Fruit fly (Drosophila melanogaster) whole organism, embryonic: Measurements from ENCODE around the gene Sys1.

Experiments
- Abd-B ChIP-seq: fragments of 200-800 bp; sonication (Bioruptor generic); optimal IDR thresholded peaks from 2 replicates; lab custom pipeline; 2018; ENCODE audit warnings: missing biosample characterization, mild to moderate bottlenecking, missing genetic modification characterization, moderate library complexity
- Bteb2 ChIP-seq: fragments of 200-800 bp; sonication (Bioruptor generic); optimal IDR thresholded peaks from 2 replicates; lab custom pipeline; 2016; ENCODE audit warnings: missing biosample characterization, missing genetic modification characterization
- CG10979 ChIP-seq: fragments of 200-800 bp; sonication (Bioruptor generic); optimal IDR thresholded peaks from 2 replicates; lab custom pipeline; 2018; ENCODE audit warnings: missing biosample characterization, mild to moderate bottlenecking, missing genetic modification characterization, moderate library complexity
- CG12659 ChIP-seq: fragments of 200-800 bp; sonication (Bioruptor generic); optimal IDR thresholded peaks from 3 replicates; lab custom pipeline; 2017; ENCODE audit warnings: mild to moderate bottlenecking, missing biosample characterization, missing genetic modification reagents, missing genetic modification characterization
- CG1529 ChIP-seq: fragments of 200-800 bp; sonication (Bioruptor generic); optimal IDR thresholded peaks from 3 replicates; lab custom pipeline; 2018; ENCODE audit warnings: missing biosample characterization, missing genetic modification characterization
- CG1602 ChIP-seq: fragments of 200-800 bp; sonication (Bioruptor generic); optimal IDR thresholded peaks from 3 replicates; lab custom pipeline; 2016; ENCODE audit warnings: missing biosample characterization, missing genetic modification characterization
- CG17568 ChIP-seq: fragments of 200-800 bp; sonication (Bioruptor generic); optimal IDR thresholded peaks from 2 replicates; lab custom pipeline; 2018; ENCODE audit warnings: missing biosample characterization, mild to moderate bottlenecking, missing genetic modification characterization, moderate library complexity
- CG17802 ChIP-seq: fragments of 200-800 bp; sonication (Bioruptor generic); optimal IDR thresholded peaks from 2 replicates; lab custom pipeline; 2018; ENCODE audit warnings: missing biosample characterization, mild to moderate bottlenecking, missing genetic modification characterization, moderate library complexity
- CG1792 ChIP-seq: fragments of 200-800 bp; sonication (Bioruptor generic); optimal IDR thresholded peaks from 2 replicates; lab custom pipeline; 2016; ENCODE audit warnings: missing biosample characterization, missing genetic modification characterization
- CG34224 ChIP-seq: fragments of 200-800 bp; sonication (Bioruptor generic); IDR thresholded peaks from 3 replicates; pipeline ENCODE4 v1.3.6; 2022; ENCODE audit warnings: missing biosample characterization, missing genetic modification characterization; ENCODE audit not compliant: partially characterized antibody
- CG34422 ChIP-seq: fragments of 200-800 bp; sonication (Bioruptor generic); IDR thresholded peaks from 3 replicates; pipeline ENCODE4 v1.3.6; 2022; ENCODE audit warnings: missing biosample characterization, missing genetic modification characterization
- CG6683 ChIP-seq: fragments of 200-800 bp; sonication (Bioruptor generic); optimal IDR thresholded peaks from 2 replicates; lab custom pipeline; 2017; ENCODE audit warnings: missing biosample characterization, mild to moderate bottlenecking, missing genetic modification characterization, missing genetic modification reagents
- CG7372 ChIP-seq: fragments of 200-800 bp; sonication (Bioruptor generic); IDR thresholded peaks from 2 replicates; pipeline ENCODE4 v1.3.6; 2022; ENCODE audit warnings: missing biosample characterization, missing genetic modification characterization
- CG8944 ChIP-seq: fragments of 200-800 bp; sonication (Bioruptor generic); optimal IDR thresholded peaks from 3 replicates; lab custom pipeline; 2016; ENCODE audit warnings: missing biosample characterization, missing genetic modification characterization
- CG9609 ChIP-seq: fragments of 200-800 bp; sonication (Bioruptor generic); optimal IDR thresholded peaks from 3 replicates; lab custom pipeline; 2016; ENCODE audit warnings: missing biosample characterization, missing genetic modification characterization
- CG9727 ChIP-seq: fragments of 200-800 bp; sonication (Bioruptor generic); optimal IDR thresholded peaks from 3 replicates; lab custom pipeline; 2017; ENCODE audit warnings: missing biosample characterization, mild to moderate bottlenecking, missing genetic modification characterization
- Dip2 ChIP-seq: fragments of 200-800 bp; sonication (Bioruptor generic); IDR thresholded peaks from 2 replicates; pipeline ENCODE4 v1.3.6; 2022; ENCODE audit warnings: missing biosample characterization, missing genetic modification characterization
- HLH3B ChIP-seq: fragments of 200-800 bp; sonication (Bioruptor generic); IDR thresholded peaks from 2 replicates; pipeline ENCODE4 v1.3.6; 2022; ENCODE audit warnings: missing biosample characterization, missing genetic modification characterization
- Hmr ChIP-seq: fragments of 200-800 bp; sonication (Bioruptor generic); optimal IDR thresholded peaks from 3 replicates; lab custom pipeline; 2017; ENCODE audit warnings: mild to moderate bottlenecking, missing biosample characterization, missing genetic modification reagents, missing genetic modification characterization
- Hr3 ChIP-seq: fragments of 200-800 bp; sonication (Bioruptor generic); optimal IDR thresholded peaks from 3 replicates; lab custom pipeline; 2016; ENCODE audit warnings: missing biosample characterization, missing genetic modification characterization
- Hr39 ChIP-seq: fragments of >200 bp; optimal IDR thresholded peaks from 2 replicates; lab custom pipeline; 2017
- Hsf ChIP-seq: fragments of 200-800 bp; sonication (Bioruptor generic); optimal IDR thresholded peaks from 3 replicates; lab custom pipeline; 2016; ENCODE audit warnings: missing biosample characterization, missing genetic modification characterization
- Lhr ChIP-seq: fragments of 200-800 bp; sonication (Bioruptor generic); optimal IDR thresholded peaks from 3 replicates; lab custom pipeline; 2017; ENCODE audit warnings: mild to moderate bottlenecking, missing biosample characterization, missing genetic modification reagents, missing genetic modification characterization
- Max ChIP-seq: fragments of 200-800 bp; sonication (Bioruptor generic); optimal IDR thresholded peaks from 2 replicates; lab custom pipeline; 2016; ENCODE audit warnings: missing biosample characterization, mild to moderate bottlenecking, missing genetic modification characterization
- Meics ChIP-seq: fragments of 200-800 bp; sonication (Bioruptor generic); optimal IDR thresholded peaks from 2 replicates; lab custom pipeline; 2017; ENCODE audit warnings: missing biosample characterization, mild to moderate bottlenecking, missing genetic modification characterization
- NC2α ChIP-seq: fragments of 200-800 bp; sonication (Bioruptor generic); optimal IDR thresholded peaks from 2 replicates; lab custom pipeline; 2016; ENCODE audit warnings: missing biosample characterization, missing genetic modification characterization
- Ptx1 ChIP-seq: fragments of 200-800 bp; sonication (Bioruptor generic); IDR thresholded peaks from 2 replicates; pipeline ENCODE4 v1.3.6; 2022; ENCODE audit warnings: missing biosample characterization, missing genetic modification characterization
- Sox102F ChIP-seq: fragments of 200-800 bp; sonication (Bioruptor generic); optimal IDR thresholded peaks from 2 replicates; lab custom pipeline; 2018; ENCODE audit warnings: missing biosample characterization, mild to moderate bottlenecking, missing genetic modification characterization, moderate library complexity
- Ssrp ChIP-seq: fragments of 200-800 bp; sonication (Bioruptor generic); optimal IDR thresholded peaks from 2 replicates; lab custom pipeline; 2018; ENCODE audit warnings: missing biosample characterization, mild to moderate bottlenecking, missing genetic modification characterization, moderate library complexity
- Taf1 ChIP-seq: fragments of 200-800 bp; sonication (Bioruptor generic); IDR thresholded peaks from 2 replicates; pipeline ENCODE4 v1.3.6; 2022; ENCODE audit warnings: missing biosample characterization, missing genetic modification characterization
- ase ChIP-seq: fragments of 200-800 bp; sonication (Bioruptor generic); IDR thresholded peaks from 3 replicates; pipeline ENCODE4 v1.3.6; 2022; ENCODE audit warnings: missing biosample characterization, missing genetic modification characterization
- exex ChIP-seq: fragments of 200-800 bp; sonication (Bioruptor generic); optimal IDR thresholded peaks from 4 replicates; lab custom pipeline; 2018; ENCODE audit warnings: missing biosample characterization, mild to moderate bottlenecking, missing genetic modification characterization, moderate library complexity
- fd64A ChIP-seq: fragments of 200-800 bp; sonication (Bioruptor generic); optimal IDR thresholded peaks from 3 replicates; lab custom pipeline; 2018; ENCODE audit warnings: missing biosample characterization, mild to moderate bottlenecking, missing genetic modification characterization
- hbn ChIP-seq: fragments of 200-800 bp; sonication (Bioruptor generic); IDR thresholded peaks from 2 replicates; pipeline ENCODE4 v1.3.6; 2022; ENCODE audit warnings: missing biosample characterization, missing genetic modification characterization; ENCODE audit not compliant: partially characterized antibody
- ind ChIP-seq: fragments of 200-800 bp; sonication (Bioruptor generic); optimal IDR thresholded peaks from 3 replicates; lab custom pipeline; 2016; ENCODE audit warnings: missing biosample characterization, missing genetic modification characterization
- ken ChIP-seq: fragments of 200-800 bp; sonication (Bioruptor generic); IDR thresholded peaks from 3 replicates; pipeline ENCODE4 v1.3.6; 2022; ENCODE audit warnings: missing biosample characterization, missing genetic modification characterization
- nom ChIP-seq: fragments of 200-800 bp; sonication (Bioruptor generic); optimal IDR thresholded peaks from 2 replicates; lab custom pipeline; 2017; ENCODE audit warnings: missing biosample characterization, missing genetic modification characterization, mild to moderate bottlenecking, moderate library complexity, missing genetic modification reagents
- pho ChIP-seq: fragments of 200-800 bp; sonication (Bioruptor generic); optimal IDR thresholded peaks from 2 replicates; lab custom pipeline; 2016; ENCODE audit warnings: missing biosample characterization, missing genetic modification characterization
- row ChIP-seq: fragments of 200-800 bp; sonication (Bioruptor generic); IDR thresholded peaks from 3 replicates; pipeline ENCODE4 v1.3.6; 2022; ENCODE audit warnings: missing biosample characterization, missing genetic modification characterization
- stwl ChIP-seq: fragments of 200-800 bp; sonication (Bioruptor generic); optimal IDR thresholded peaks from 3 replicates; lab custom pipeline; 2018; ENCODE audit warnings: missing biosample characterization, mild to moderate bottlenecking, missing genetic modification characterization, moderate library complexity
- tap ChIP-seq: fragments of 200-800 bp; optimal IDR thresholded peaks from 3 replicates; lab custom pipeline; 2019; ENCODE audit warnings: missing biosample characterization, mild to moderate bottlenecking, missing genetic modification characterization, moderate library complexity
- tx ChIP-seq: fragments of 200-800 bp; sonication (Bioruptor generic); optimal IDR thresholded peaks from 2 replicates; lab custom pipeline; 2016; ENCODE audit warnings: missing biosample characterization, missing genetic modification characterization
- zf30C ChIP-seq: fragments of 200-800 bp; sonication (Bioruptor generic); optimal IDR thresholded peaks from 3 replicates; lab custom pipeline; 2018; ENCODE audit warnings: missing biosample characterization, mild to moderate bottlenecking, missing genetic modification characterization

The Sys1 gene

dm6 chr3R:8619089-8619488 is 33.5 kb upstream of the Sys1 start (continued):
- TF ChIP-seq Hmr (GFP tag; lab: Kevin White, UChicago) (no peak), nom (GFP tag; lab: Kevin White, UChicago) (no peak), ind (GFP tag; lab: Kevin White, UChicago) (no peak), exex (tag; lab: Kevin White, UChicago) (no peak), row (GFP tag; lab: Robert Waterston, UW) (peak; percentile 47; the same call in 1 of the 3 replicates), zf30C (GFP tag; lab: Kevin White, UChicago) (no peak), CG7372 (GFP tag; lab: Robert Waterston, UW) (no peak), hbn (GFP tag; lab: Robert Waterston, UW) (no peak), Max (GFP tag; lab: Kevin White, UChicago) (no peak), stwl (tag; lab: Kevin White, UChicago) (no peak), Ssrp (tag; lab: Kevin White, UChicago) (no peak), tap (tag; lab: Kevin White, UChicago) (peak; percentile 43), CG8944 (GFP tag; lab: Kevin White, UChicago) (no peak), CG1602 (GFP tag; lab: Kevin White, UChicago) (no peak), CG17802 (tag; lab: Kevin White, UChicago) (no peak), CG17568 (GFP tag; lab: Kevin White, UChicago) (no peak), CG1529 (GFP tag; lab: Kevin White, UChicago) (no peak), CG12659 (no peak), Sox102F (GFP tag; lab: Kevin White, UChicago) (peak; percentile 14), Hsf (GFP tag; lab: Kevin White, UChicago) (no peak), ase (GFP tag; lab: Robert Waterston, UW) (no peak), Abd-B (GFP tag; lab: Kevin White, UChicago) (peak; percentile 5), Taf1 (GFP tag; lab: Robert Waterston, UW) (no peak), CG10979 (no peak), Lhr (GFP tag; lab: Kevin White, UChicago) (no peak), Hr3 (GFP tag; lab: Kevin White, UChicago) (no peak)

DNA sequence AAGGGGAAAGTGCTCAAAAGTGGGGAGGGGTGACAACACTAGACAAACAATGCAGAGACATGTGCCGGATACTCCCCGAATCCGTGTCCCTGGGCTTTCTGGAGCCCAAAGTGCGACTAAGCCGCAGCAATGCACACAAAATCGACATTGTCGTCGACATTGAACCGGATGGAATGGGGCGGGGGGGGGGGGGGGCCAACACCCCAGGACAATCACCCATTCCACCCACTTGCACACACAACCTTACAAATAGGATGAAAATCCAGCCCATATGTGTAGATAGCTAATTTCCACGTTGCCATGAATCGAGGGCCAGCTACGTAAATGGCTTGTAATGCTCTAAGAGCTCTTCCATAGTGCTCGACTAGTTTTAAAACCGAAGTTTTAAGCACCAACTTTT is 31.9 kb upstream of the Sys1 start:
- peak; percentile 67 for TF ChIP-seq Hr39
- TF ChIP-seq HLH3B (GFP tag; lab: Robert Waterston, UW) = no peak
- TF ChIP-seq Bteb2 (GFP tag; lab: Kevin White, UChicago) = no peak
- TF ChIP-seq CG6683 (GFP tag; lab: Kevin White, UChicago) = no peak
- TF ChIP-seq Dip2 (GFP tag; lab: Robert Waterston, UW) = no peak

DNA sequence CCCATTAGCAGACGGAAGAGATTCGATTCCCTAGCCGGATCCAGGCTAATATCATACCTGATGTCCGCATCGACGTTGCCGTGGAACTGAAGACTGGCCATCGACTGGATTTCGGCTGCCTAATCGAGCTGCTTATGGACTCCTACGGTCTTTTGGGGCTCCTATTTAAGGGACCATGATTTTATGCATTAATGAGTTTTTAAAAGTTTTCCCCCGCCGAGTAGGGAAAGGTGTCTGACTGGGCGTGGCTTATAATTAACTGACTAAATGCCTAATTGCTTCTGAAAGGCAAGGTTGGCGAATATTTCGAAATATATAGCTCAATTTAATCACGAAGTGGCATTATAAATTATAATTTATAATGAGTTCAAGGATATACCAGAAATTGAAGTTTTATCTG is 16.8 kb upstream of the Sys1 start, which contains the start of gene Or85e:
Gene Or85e (minus strand): TSS at position 101 of the 400 bp plus-strand sequence.
- TF ChIP-seq Meics (no peak), tx (GFP tag; lab: Kevin White, UChicago) (no peak), ken (GFP tag; lab: Robert Waterston, UW) (no peak), fd64A (GFP tag; lab: Kevin White, UChicago) (no peak), CG1792 (no peak), CG9727 (GFP tag; lab: Kevin White, UChicago) (no peak), Ptx1 (GFP tag; lab: Robert Waterston, UW) (no peak), CG34422 (GFP tag; lab: Robert Waterston, UW) (no peak), CG34224 (GFP tag; lab: Robert Waterston, UW) (no peak), pho (GFP tag; lab: Kevin White, UChicago) (no peak), NC2α (no peak), CG9609 (no peak)
- TF ChIP-seq, all 482 proteins: peak for 0
